Worm (Caenorhabditis elegans) whole organism, L2 larva: Measurements from ENCODE around the gene dnc-1.

Experiments
- C34F6.9 ChIP-seq: fragments of 150-350 bp; optimal IDR thresholded peaks from 2 replicates; lab custom pipeline; 2014; ENCODE audit warnings: missing biosample characterization, missing genetic modification characterization
- F13H6.1 ChIP-seq: sonication (generic microtip); optimal IDR thresholded peaks from 2 replicates; lab custom pipeline; 2016; ENCODE audit warnings: missing genetic modification characterization, missing compliant biosample characterization
- R02D3.7 ChIP-seq: fragments of 150-350 bp; optimal IDR thresholded peaks from 2 replicates; lab custom pipeline; 2014; ENCODE audit warnings: missing biosample characterization, missing genetic modification characterization
- Y55F3AM.14 ChIP-seq: fragments of 200-800 bp; sonication (Bioruptor generic); optimal IDR thresholded peaks from 2 replicates; lab custom pipeline; 2018; ENCODE audit warnings: mild to moderate bottlenecking, missing genetic modification characterization, missing compliant biosample characterization
- ZK546.5 ChIP-seq: sonication (generic microtip); optimal IDR thresholded peaks from 2 replicates; lab custom pipeline; 2017; ENCODE audit warnings: missing biosample characterization, missing genetic modification characterization
- alr-1 ChIP-seq: fragments of 150-350 bp; optimal IDR thresholded peaks from 2 replicates; lab custom pipeline; 2014; ENCODE audit warnings: missing biosample characterization, missing genetic modification characterization
- aly-2 ChIP-seq: fragments of 150-350 bp; optimal IDR thresholded peaks from 2 replicates; lab custom pipeline; 2014; ENCODE audit warnings: missing biosample characterization, missing genetic modification characterization
- ama-1 ChIP-seq: fragments of 150-350 bp; optimal IDR thresholded peaks from 2 replicates; lab custom pipeline; 2018; ENCODE audit warnings: inconsistent platforms
- blmp-1 ChIP-seq: sonication (generic microtip); optimal IDR thresholded peaks from 2 replicates; lab custom pipeline; 2017; ENCODE audit warnings: missing genetic modification characterization, mild to moderate bottlenecking, missing compliant biosample characterization, antibody characterized with exemption, moderate library complexity; ENCODE audit not compliant: insufficient read depth
- ceh-16 ChIP-seq: fragments of 150-350 bp; optimal IDR thresholded peaks from 2 replicates; lab custom pipeline; 2014; ENCODE audit warnings: missing biosample characterization, missing genetic modification characterization
- ceh-82 ChIP-seq: fragments of 150-350 bp; optimal IDR thresholded peaks from 2 replicates; lab custom pipeline; 2014; ENCODE audit warnings: missing biosample characterization, missing genetic modification characterization
- crh-2 ChIP-seq: sonication (generic microtip); optimal IDR thresholded peaks from 2 replicates; lab custom pipeline; 2017; ENCODE audit warnings: missing biosample characterization, missing genetic modification characterization
- dmd-4 ChIP-seq: sonication (generic microtip); optimal IDR thresholded peaks from 2 replicates; lab custom pipeline; 2017; ENCODE audit warnings: missing biosample characterization, missing genetic modification characterization
- egl-27 ChIP-seq: sonication (generic microtip); optimal IDR thresholded peaks from 3 replicates; lab custom pipeline; 2017; ENCODE audit warnings: missing biosample characterization, missing genetic modification reagents, missing genetic modification characterization
- elt-1 ChIP-seq: fragments of 150-350 bp; optimal IDR thresholded peaks from 2 replicates; lab custom pipeline; 2014; ENCODE audit warnings: missing biosample characterization, missing genetic modification characterization
- elt-3 ChIP-seq: sonication (generic microtip); optimal IDR thresholded peaks from 2 replicates; lab custom pipeline; 2017; ENCODE audit warnings: missing biosample characterization, missing genetic modification characterization
- fos-1 ChIP-seq: fragments of 150-350 bp; optimal IDR thresholded peaks from 2 replicates; lab custom pipeline; 2014; ENCODE audit warnings: missing biosample characterization, missing genetic modification characterization
- gmeb-1 ChIP-seq: fragments of 150-350 bp; optimal IDR thresholded peaks from 2 replicates; lab custom pipeline; 2014; ENCODE audit warnings: missing biosample characterization, missing genetic modification characterization
- lin-11 ChIP-seq: fragments of 150-350 bp; sonication (generic microtip); optimal IDR thresholded peaks from 2 replicates; lab custom pipeline; 2014; ENCODE audit warnings: missing biosample characterization, missing genetic modification characterization, inconsistent platforms, mixed read lengths
- lin-13 ChIP-seq: fragments of 150-350 bp; optimal IDR thresholded peaks from 2 replicates; lab custom pipeline; 2014; ENCODE audit warnings: missing biosample characterization, missing genetic modification reagents, missing genetic modification characterization
- lin-39 ChIP-seq: fragments of 150-350 bp; optimal IDR thresholded peaks from 2 replicates; lab custom pipeline; 2014; ENCODE audit warnings: missing biosample characterization, missing genetic modification reagents, missing genetic modification characterization
- lsy-2 ChIP-seq, 2 experiments: fragments of 150-350 bp in 1 of 2; sonication (generic microtip) in 1 of 2; optimal IDR thresholded peaks; 2 replicates each; lab custom pipeline; 2014 to 2017; ENCODE audit warnings: missing biosample characterization in 2 of 2, missing genetic modification characterization in 2 of 2
- mab-5 ChIP-seq: fragments of 150-350 bp; optimal IDR thresholded peaks from 2 replicates; lab custom pipeline; 2014; ENCODE audit warnings: missing biosample characterization, missing genetic modification characterization
- mbf-1 ChIP-seq: sonication (generic microtip); optimal IDR thresholded peaks from 2 replicates; lab custom pipeline; 2017; ENCODE audit warnings: missing biosample characterization, missing genetic modification characterization
- mdl-1 ChIP-seq, 2 experiments: fragments of 150-350 bp in 1 of 2; sonication (generic microtip) in 1 of 2; optimal IDR thresholded peaks; 2 replicates each; lab custom pipeline; 2017; ENCODE audit warnings: missing biosample characterization in 2 of 2, missing genetic modification characterization in 2 of 2
- nhr-10 ChIP-seq: sonication (generic microtip); optimal IDR thresholded peaks from 2 replicates; lab custom pipeline; 2017; ENCODE audit warnings: missing biosample characterization, missing genetic modification characterization
- nhr-11 ChIP-seq: fragments of 150-350 bp; optimal IDR thresholded peaks from 2 replicates; lab custom pipeline; 2014; ENCODE audit warnings: missing biosample characterization, missing genetic modification characterization
- nhr-12 ChIP-seq: fragments of 150-350 bp; optimal IDR thresholded peaks from 2 replicates; lab custom pipeline; 2014; ENCODE audit warnings: missing biosample characterization, missing genetic modification characterization
- nhr-129 ChIP-seq: fragments of 150-350 bp; optimal IDR thresholded peaks from 2 replicates; lab custom pipeline; 2014; ENCODE audit warnings: missing biosample characterization, missing genetic modification characterization
- nhr-21 ChIP-seq: fragments of 150-350 bp; optimal IDR thresholded peaks from 2 replicates; lab custom pipeline; 2014; ENCODE audit warnings: missing biosample characterization, missing genetic modification characterization
- nhr-23 ChIP-seq: fragments of 150-350 bp; optimal IDR thresholded peaks from 2 replicates; lab custom pipeline; 2014; ENCODE audit warnings: missing biosample characterization, missing genetic modification reagents, missing genetic modification characterization
- nhr-237 ChIP-seq: fragments of 150-350 bp; optimal IDR thresholded peaks from 2 replicates; lab custom pipeline; 2014; ENCODE audit warnings: missing biosample characterization, missing genetic modification characterization
- nhr-25 ChIP-seq: fragments of 150-350 bp; sonication (generic microtip); optimal IDR thresholded peaks from 3 replicates; lab custom pipeline; 2014; ENCODE audit warnings: missing biosample characterization, missing genetic modification characterization
- nhr-6 ChIP-seq: fragments of 150-350 bp; optimal IDR thresholded peaks from 2 replicates; lab custom pipeline; 2014; ENCODE audit warnings: missing biosample characterization, missing genetic modification characterization
- nhr-77 ChIP-seq: fragments of 150-350 bp; optimal IDR thresholded peaks from 2 replicates; lab custom pipeline; 2014; ENCODE audit warnings: missing biosample characterization, missing genetic modification characterization
- peb-1 ChIP-seq: fragments of 150-350 bp; optimal IDR thresholded peaks from 2 replicates; lab custom pipeline; 2014; ENCODE audit warnings: missing biosample characterization, missing genetic modification characterization
- sem-4 ChIP-seq: fragments of 150-350 bp; optimal IDR thresholded peaks from 2 replicates; lab custom pipeline; 2014; ENCODE audit warnings: missing biosample characterization, missing genetic modification reagents, missing genetic modification characterization
- skn-1 ChIP-seq: sonication (generic microtip); optimal IDR thresholded peaks from 2 replicates; lab custom pipeline; 2017; ENCODE audit warnings: missing biosample characterization, missing genetic modification characterization
- sma-3 ChIP-seq: sonication (generic microtip); optimal IDR thresholded peaks from 2 replicates; lab custom pipeline; 2016; ENCODE audit warnings: missing genetic modification reagents, missing genetic modification characterization, missing compliant biosample characterization
- sma-9 ChIP-seq, 2 experiments: fragments of 150-350 bp in 1 of 2; sonication (generic microtip) in 1 of 2; optimal IDR thresholded peaks; 2 replicates each; lab custom pipeline; 2014 to 2016; ENCODE audit warnings: missing genetic modification characterization in 2 of 2, mild to moderate bottlenecking in 1 of 2, missing biosample characterization in 1 of 2, missing compliant biosample characterization in 1 of 2, missing genetic modification reagents in 1 of 2, moderate library complexity in 1 of 2
- snpc-4 ChIP-seq: fragments of 150-350 bp; optimal IDR thresholded peaks from 2 replicates; lab custom pipeline; 2014; ENCODE audit warnings: missing biosample characterization, missing genetic modification characterization
- unc-39 ChIP-seq: fragments of 150-350 bp; optimal IDR thresholded peaks from 2 replicates; lab custom pipeline; 2014; ENCODE audit warnings: missing biosample characterization, missing genetic modification characterization
- unc-55 ChIP-seq: fragments of 150-350 bp; sonication (generic microtip); optimal IDR thresholded peaks from 3 replicates; lab custom pipeline; 2014; ENCODE audit warnings: missing biosample characterization, missing genetic modification reagents, missing genetic modification characterization
- unc-62 ChIP-seq: fragments of 150-350 bp; optimal IDR thresholded peaks from 2 replicates; lab custom pipeline; 2014; ENCODE audit warnings: missing biosample characterization, missing genetic modification reagents, missing genetic modification characterization
- zag-1 ChIP-seq: fragments of 150-350 bp; optimal IDR thresholded peaks from 2 replicates; lab custom pipeline; 2014; ENCODE audit warnings: missing biosample characterization, missing genetic modification characterization
- ztf-1 ChIP-seq: fragments of 200-800 bp; sonication (Bioruptor generic); conservative IDR thresholded peaks from 2 replicates; pipeline ENCODE4 v1.3.6; 2022; ENCODE audit warnings: missing genetic modification characterization, missing compliant biosample characterization
- ztf-11 ChIP-seq: sonication (generic microtip); optimal IDR thresholded peaks from 2 replicates; lab custom pipeline; 2017; ENCODE audit warnings: missing biosample characterization, missing genetic modification characterization
- ztf-4 ChIP-seq: fragments of 150-350 bp; optimal IDR thresholded peaks from 2 replicates; lab custom pipeline; 2014; ENCODE audit warnings: missing biosample characterization, missing genetic modification characterization

Gene dnc-1

DNA sequence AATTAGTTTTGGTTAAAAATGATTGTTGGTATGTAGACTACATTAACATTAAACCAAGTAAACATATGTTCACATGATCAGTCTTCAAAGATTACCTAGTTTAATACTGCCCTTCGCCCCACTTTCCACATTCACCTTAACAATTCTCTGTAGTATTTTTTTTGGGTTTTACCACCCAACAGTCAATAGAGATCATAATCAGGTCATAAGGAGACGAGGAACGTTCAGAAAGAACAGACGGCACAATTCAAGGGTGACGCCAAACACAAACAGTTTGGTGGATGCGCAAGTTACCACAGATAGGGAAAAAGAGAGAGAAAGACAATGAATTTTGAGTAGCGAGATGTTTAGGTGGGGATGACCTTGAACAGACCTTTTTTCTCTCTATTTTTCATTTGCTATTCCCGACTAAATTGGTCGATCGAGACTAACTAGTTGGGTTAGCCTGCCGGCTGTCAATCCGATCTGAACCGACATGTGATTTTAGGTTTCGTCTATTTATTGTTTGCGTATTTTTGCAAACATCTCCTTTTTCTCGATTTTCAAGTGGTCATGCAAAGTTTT, 38.7 kb upstream of the dnc-1 start:
- TF ChIP-seq ceh-16 (tag; lab: Kevin White, UChicago) (peak; percentile 25), Y55F3AM.14 (GFP tag; lab: Kevin White, UChicago) (no peak), fos-1 (tag; lab: Kevin White, UChicago) (peak; percentile 29), dmd-4 (tag; lab: Kevin White, UChicago) (no peak), C34F6.9 (tag; lab: Kevin White, UChicago) (no peak), elt-3 (tag; lab: Kevin White, UChicago) (no peak), mdl-1 (tag; optimal IDR thresholded peaks at IDR 0.05; lab: Kevin White, UChicago) (peak in 1 of 2 experiments; percentile 23), sma-9 (GFP tag; optimal IDR thresholded peaks at IDR 0.05; lab: Kevin White, UChicago) (peak; percentile 58), sma-9 (tag; optimal IDR thresholded peaks at IDR 0.05; lab: Kevin White, UChicago) (no peak), alr-1 (tag; lab: Kevin White, UChicago) (no peak), nhr-129 (tag; lab: Kevin White, UChicago) (peak; percentile 63), egl-27 (tag; lab: Kevin White, UChicago) (peak; percentile 27), ceh-82 (no peak), nhr-10 (tag; lab: Kevin White, UChicago) (no peak), nhr-6 (tag; lab: Kevin White, UChicago) (peak; percentile 47), nhr-21 (no peak), unc-62 (GFP tag; lab: Kevin White, UChicago) (no peak), lin-11 (tag; lab: Kevin White, UChicago) (no peak), elt-1 (tag; lab: Kevin White, UChicago) (no peak), nhr-11 (tag; lab: Kevin White, UChicago) (no peak), ZK546.5 (tag; lab: Kevin White, UChicago) (no peak), mbf-1 (tag; lab: Kevin White, UChicago) (no peak), nhr-12 (tag; lab: Kevin White, UChicago) (no peak), nhr-23 (no peak), peb-1 (tag; lab: Kevin White, UChicago) (no peak), F13H6.1 (peak; percentile 35), unc-55 (GFP tag; lab: Kevin White, UChicago) (no peak), unc-39 (no peak), skn-1 (tag; lab: Kevin White, UChicago) (no peak), crh-2 (tag; lab: Kevin White, UChicago) (no peak), zag-1 (tag; lab: Kevin White, UChicago) (no peak), nhr-25 (tag; lab: Kevin White, UChicago) (peak; percentile 78), sem-4 (tag; lab: Kevin White, UChicago) (no peak), lin-39 (tag; lab: Kevin White, UChicago) (no peak), ztf-4 (tag; lab: Kevin White, UChicago) (no peak), gmeb-1 (peak; percentile 26), nhr-237 (no peak), snpc-4 (tag; lab: Kevin White, UChicago) (no peak), sma-3 (GFP tag; lab: Kevin White, UChicago) (peak; percentile 41), lsy-2 (tag; optimal IDR thresholded peaks at IDR 0.05; lab: Kevin White, UChicago) (peak in 1 of 2 experiments; percentile 4), nhr-77 (tag; lab: Kevin White, UChicago) (no peak), blmp-1 (tag; lab: Kevin White, UChicago) (peak; percentile 47), ama-1 (lab: Kevin White, UChicago) (no peak), aly-2 (tag; lab: Kevin White, UChicago) (no peak), ztf-1 (GFP tag; lab: Robert Waterston, UW) (no peak), ztf-11 (tag; lab: Kevin White, UChicago) (no peak), mab-5 (tag; lab: Kevin White, UChicago) (no peak), R02D3.7 (tag; lab: Kevin White, UChicago) (no peak), lin-13 (GFP tag; lab: Kevin White, UChicago) (no peak)
